Fruit fly (Drosophila melanogaster) whole organism, pupa: ENCODE data around the gene Surf1.

Experiments
- CG10348 ChIP-seq: fragments of 200-800 bp; sonication (Bioruptor generic); IDR thresholded peaks from 2 replicates; pipeline ENCODE4 v1.3.6; 2022; ENCODE audit warnings: missing biosample characterization, missing genetic modification characterization
- CG12605 ChIP-seq: fragments of 200-800 bp; sonication (Bioruptor generic); IDR thresholded peaks from 2 replicates; pipeline ENCODE4 v1.3.6; 2022; ENCODE audit warnings: missing biosample characterization, missing genetic modification characterization
- CG13204 ChIP-seq: fragments of 200-800 bp; sonication (Bioruptor generic); optimal IDR thresholded peaks from 2 replicates; lab custom pipeline; 2018; ENCODE audit warnings: missing biosample characterization, mild to moderate bottlenecking, missing genetic modification characterization, moderate library complexity
- CG14655 ChIP-seq: fragments of 200-800 bp; sonication (Bioruptor generic); optimal IDR thresholded peaks from 3 replicates; lab custom pipeline; 2017; ENCODE audit warnings: mild to moderate bottlenecking, missing biosample characterization, missing genetic modification reagents, missing genetic modification characterization
- CG15710 ChIP-seq: fragments of 200-800 bp; sonication (Bioruptor generic); optimal IDR thresholded peaks from 2 replicates; lab custom pipeline; 2018; ENCODE audit warnings: missing biosample characterization, mild to moderate bottlenecking, missing genetic modification characterization, moderate library complexity
- CG17806 ChIP-seq: fragments of 200-800 bp; sonication (Bioruptor generic); optimal IDR thresholded peaks from 2 replicates; lab custom pipeline; 2018; ENCODE audit warnings: missing biosample characterization, mild to moderate bottlenecking, missing genetic modification characterization, moderate library complexity
- CG32121 ChIP-seq: fragments of 200-800 bp; sonication (Bioruptor generic); IDR thresholded peaks from 2 replicates; pipeline ENCODE4 v1.3.6; 2022; ENCODE audit warnings: missing biosample characterization, missing genetic modification characterization
- CG34367 ChIP-seq: fragments of 200-800 bp; sonication (Bioruptor generic); optimal IDR thresholded peaks from 2 replicates; lab custom pipeline; 2018; ENCODE audit warnings: missing biosample characterization, mild to moderate bottlenecking, missing genetic modification characterization
- CG4496 ChIP-seq: fragments of 200-800 bp; sonication (Bioruptor generic); IDR thresholded peaks from 3 replicates; pipeline ENCODE4 v1.3.6; 2022; ENCODE audit warnings: missing biosample characterization, missing genetic modification characterization
- CG8159 ChIP-seq: fragments of 200-800 bp; sonication (Bioruptor generic); optimal IDR thresholded peaks from 3 replicates; lab custom pipeline; 2018; ENCODE audit warnings: missing biosample characterization, mild to moderate bottlenecking, missing genetic modification characterization, moderate library complexity
- CG8301 ChIP-seq: fragments of 200-800 bp; sonication (Bioruptor generic); optimal IDR thresholded peaks from 2 replicates; lab custom pipeline; 2018; ENCODE audit warnings: missing biosample characterization, mild to moderate bottlenecking, missing genetic modification characterization
- CG9948 ChIP-seq: fragments of 200-800 bp; sonication (Bioruptor generic); optimal IDR thresholded peaks from 2 replicates; lab custom pipeline; 2018; ENCODE audit warnings: missing biosample characterization, mild to moderate bottlenecking, missing genetic modification characterization, moderate library complexity
- D1 ChIP-seq: fragments of 200-800 bp; sonication (Bioruptor generic); optimal IDR thresholded peaks from 2 replicates; lab custom pipeline; 2018; ENCODE audit warnings: missing biosample characterization, mild to moderate bottlenecking, missing genetic modification characterization, moderate library complexity
- EcR ChIP-seq: fragments of 200-800 bp; sonication (Bioruptor generic); optimal IDR thresholded peaks from 3 replicates; lab custom pipeline; 2019; ENCODE audit warnings: missing biosample characterization, missing genetic modification characterization, mild to moderate bottlenecking, moderate library complexity, missing genetic modification reagents
- Ets98B ChIP-seq: fragments of 200-800 bp; sonication (Bioruptor generic); IDR thresholded peaks from 2 replicates; pipeline ENCODE4 v1.3.6; 2022; ENCODE audit warnings: missing biosample characterization, missing genetic modification characterization
- Pif1A ChIP-seq: fragments of 200-800 bp; sonication (Bioruptor generic); optimal IDR thresholded peaks from 3 replicates; lab custom pipeline; 2016; ENCODE audit warnings: missing biosample characterization, missing genetic modification characterization
- Pif1B ChIP-seq: fragments of 200-800 bp; sonication (Bioruptor generic); optimal IDR thresholded peaks from 3 replicates; lab custom pipeline; 2016; ENCODE audit warnings: missing biosample characterization, missing genetic modification characterization
- Snoo ChIP-seq: fragments of 200-800 bp; sonication (Bioruptor generic); optimal IDR thresholded peaks from 3 replicates; lab custom pipeline; 2017; ENCODE audit warnings: missing biosample characterization, mild to moderate bottlenecking, missing genetic modification characterization, inconsistent platforms
- fd96Ca ChIP-seq: fragments of 200-800 bp; sonication (Bioruptor generic); IDR thresholded peaks from 3 replicates; pipeline ENCODE4 v1.3.6; 2022; ENCODE audit warnings: missing biosample characterization, missing genetic modification characterization
- gl ChIP-seq: fragments of 200-800 bp; sonication (Bioruptor generic); optimal IDR thresholded peaks from 2 replicates; lab custom pipeline; 2018; ENCODE audit warnings: missing biosample characterization, mild to moderate bottlenecking, missing genetic modification characterization
- rn ChIP-seq: fragments of 200-800 bp; sonication (Bioruptor generic); IDR thresholded peaks from 2 replicates; pipeline ENCODE4 v1.3.6; 2022; ENCODE audit warnings: missing biosample characterization, missing genetic modification characterization

Surf1 gene

DNA sequence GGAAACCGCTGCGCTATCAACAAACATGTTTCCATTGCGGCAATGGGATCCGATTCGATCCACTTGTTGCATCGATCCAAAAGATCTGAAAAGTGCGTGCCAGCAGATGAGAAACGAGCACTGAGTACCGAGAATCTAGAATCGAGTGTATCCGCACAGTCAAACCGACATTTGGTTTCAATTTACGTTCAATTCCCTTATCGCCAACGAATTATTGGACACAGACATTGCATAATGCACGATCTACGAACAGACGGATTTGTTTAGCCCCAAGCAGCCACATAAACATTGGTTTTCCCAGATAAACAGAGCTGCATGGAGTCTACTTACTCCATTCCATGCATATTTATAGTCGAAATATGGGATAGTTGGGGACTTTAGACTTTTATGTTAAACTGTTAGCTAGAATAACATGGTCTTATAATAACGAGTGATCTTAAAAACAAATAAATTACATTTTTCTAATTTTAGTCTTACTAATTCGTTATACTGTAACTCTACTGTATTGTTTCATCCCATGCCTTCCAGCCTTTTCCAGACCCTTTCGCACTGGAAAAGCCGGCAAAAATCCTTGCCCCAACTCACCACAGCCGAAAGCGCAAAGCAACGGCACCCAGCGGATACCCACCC lies 20.7 kb downstream of the Surf1 start:
- TF ChIP-seq Pif1B (GFP tag; lab: Kevin White, UChicago) (no peak), CG10348 (GFP tag; lab: Robert Waterston, UW) (no peak), CG14655 (GFP tag; lab: Kevin White, UChicago) (no peak), rn (GFP tag; lab: Robert Waterston, UW) (no peak), Snoo (tag; lab: Kevin White, UChicago) (no peak), Ets98B (no peak), CG13204 (GFP tag; lab: Kevin White, UChicago) (no peak), CG12605 (GFP tag; lab: Robert Waterston, UW) (no peak), CG32121 (GFP tag; lab: Robert Waterston, UW) (no peak), CG17806 (tag; lab: Kevin White, UChicago) (no peak), CG15710 (tag; lab: Kevin White, UChicago) (no peak), fd96Ca (GFP tag; lab: Robert Waterston, UW) (no peak)
- TF ChIP-seq, all 21 proteins: peak for 0

DNA sequence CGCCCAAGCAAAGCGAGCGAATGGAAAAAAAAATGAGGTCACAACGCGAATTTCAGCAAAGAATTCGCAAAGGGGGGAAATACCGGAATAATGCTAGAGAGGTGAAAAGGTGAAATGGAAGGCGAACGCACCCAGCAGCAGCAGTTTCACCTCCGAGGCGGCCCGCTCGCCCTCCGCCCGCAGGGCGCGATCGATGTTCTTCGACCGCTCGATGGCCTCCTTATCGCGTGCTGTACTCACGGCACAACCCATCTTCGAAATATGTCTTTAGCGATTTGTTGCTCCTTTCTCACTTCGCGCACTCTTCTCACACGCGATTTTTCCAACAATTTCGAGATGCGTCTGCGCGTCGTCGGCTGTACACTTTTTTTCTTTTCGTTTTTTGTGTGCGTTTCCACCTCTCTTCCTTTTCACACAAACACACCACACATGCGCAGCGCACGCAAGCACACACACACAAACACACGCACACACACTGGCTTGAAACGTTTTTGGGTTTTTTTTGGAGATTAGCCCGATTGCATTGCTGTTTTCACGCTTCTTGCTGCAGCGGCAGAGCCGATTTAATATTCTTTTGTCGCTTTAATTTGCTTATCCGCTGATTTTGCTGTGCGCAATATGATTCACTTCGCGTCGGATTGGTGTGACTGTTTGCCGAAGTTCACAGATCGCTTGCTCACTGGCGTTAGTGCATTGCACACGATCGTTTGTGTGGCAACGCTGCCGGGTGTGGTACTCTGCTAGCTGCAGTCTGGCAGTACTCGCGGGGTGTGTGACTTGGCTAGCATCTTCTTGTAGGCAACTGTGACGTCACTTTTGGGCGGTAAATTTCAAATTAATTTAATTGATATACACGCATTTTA lies 21.5 kb downstream of the Surf1 start, which contains the start of gene Galphai:
Gene Galphai, minus strand, starts transcription at position 658 of the 863 bp plus-strand sequence.
- TF ChIP-seq CG32121 (GFP tag; lab: Robert Waterston, UW) (no peak), Pif1B (GFP tag; lab: Kevin White, UChicago) (peak; percentile 21), CG12605 (GFP tag; lab: Robert Waterston, UW) (no peak; the same call in 1 of the 2 replicates), CG9948 (tag; lab: Kevin White, UChicago) (no peak), gl (tag; lab: Kevin White, UChicago) (no peak), CG15710 (tag; lab: Kevin White, UChicago) (no peak), CG34367 (tag; lab: Kevin White, UChicago) (no peak), CG4496 (GFP tag; lab: Robert Waterston, UW) (no peak; the same call in 2 of the 3 replicates), CG17806 (tag; lab: Kevin White, UChicago) (no peak), Pif1A (GFP tag; lab: Kevin White, UChicago) (no peak), CG13204 (GFP tag; lab: Kevin White, UChicago) (peak; percentile 37), Snoo (tag; lab: Kevin White, UChicago) (no peak), Ets98B (peak; percentile 25; the same call in 1 of the 2 replicates), fd96Ca (GFP tag; lab: Robert Waterston, UW) (peak; percentile 41; the same call in 1 of the 3 replicates), CG14655 (GFP tag; lab: Kevin White, UChicago) (no peak), CG8159 (tag; lab: Kevin White, UChicago) (peak; percentile 38), CG10348 (GFP tag; lab: Robert Waterston, UW) (no peak), CG8301 (tag; lab: Kevin White, UChicago) (no peak), D1 (tag; lab: Kevin White, UChicago) (no peak), rn (GFP tag; lab: Robert Waterston, UW) (0 out of 2 replicates have a peak, but pooled peaks have one; percentile 17), EcR (GFP tag; lab: Kevin White, UChicago) (peak; percentile 67)

DNA sequence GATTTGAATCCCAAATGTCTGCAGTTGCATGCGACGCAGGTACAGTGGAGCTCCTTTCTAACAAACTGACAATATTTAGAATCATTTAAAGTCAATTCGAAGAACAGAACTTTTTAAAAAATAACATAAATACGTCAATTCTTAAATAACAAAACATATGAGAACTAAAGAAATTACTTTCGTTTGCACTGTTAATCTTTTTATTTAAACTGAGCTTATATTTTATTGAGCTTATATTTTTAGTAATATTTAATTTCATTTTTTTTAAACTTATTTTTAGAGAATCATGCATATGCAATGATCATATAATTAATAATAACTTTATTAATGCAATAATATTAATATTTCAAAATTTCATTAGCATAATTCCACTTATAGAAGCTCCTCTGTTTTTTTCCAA lies 22.4 kb downstream of the Surf1 start:
- TF ChIP-seq CG8301 (tag; lab: Kevin White, UChicago) (no peak), fd96Ca (GFP tag; lab: Robert Waterston, UW) (no peak), CG17806 (tag; lab: Kevin White, UChicago) (no peak), rn (GFP tag; lab: Robert Waterston, UW) (no peak), CG10348 (GFP tag; lab: Robert Waterston, UW) (no peak), CG15710 (tag; lab: Kevin White, UChicago) (no peak), CG34367 (tag; lab: Kevin White, UChicago) (no peak), Pif1A (GFP tag; lab: Kevin White, UChicago) (no peak), D1 (tag; lab: Kevin White, UChicago) (no peak), CG14655 (GFP tag; lab: Kevin White, UChicago) (no peak), Ets98B (no peak), EcR (GFP tag; lab: Kevin White, UChicago) (no peak), CG12605 (GFP tag; lab: Robert Waterston, UW) (no peak), CG32121 (GFP tag; lab: Robert Waterston, UW) (no peak), CG13204 (GFP tag; lab: Kevin White, UChicago) (no peak), gl (tag; lab: Kevin White, UChicago) (no peak)

DNA sequence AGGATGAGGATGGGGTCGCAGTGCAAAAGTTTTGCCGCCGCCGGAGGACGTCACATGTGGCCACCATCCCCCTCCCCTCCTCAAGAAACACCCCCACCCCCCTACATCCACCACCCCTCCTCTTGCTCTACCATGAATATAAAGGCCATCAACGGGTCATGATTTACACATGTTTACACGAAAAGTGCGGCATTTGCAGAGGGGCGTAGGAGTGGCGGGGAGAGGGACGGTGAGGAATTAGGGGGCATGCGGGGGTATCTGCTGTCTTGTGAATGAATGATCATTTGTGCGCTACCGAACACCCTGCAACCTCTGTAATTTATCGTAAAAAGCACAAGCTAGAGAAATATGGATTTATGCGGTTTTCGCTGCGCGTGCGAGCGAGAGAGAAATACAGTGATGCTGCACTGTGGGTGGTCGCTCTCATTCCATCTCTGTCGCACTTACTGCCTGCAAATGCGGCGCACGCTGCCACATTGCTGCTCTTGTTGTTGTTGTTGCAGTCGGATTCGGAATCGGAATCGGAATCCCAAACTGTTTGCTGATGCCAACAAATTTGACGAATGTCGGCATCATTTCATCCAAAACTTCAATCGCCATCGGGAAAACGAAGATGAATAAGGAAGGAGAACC lies 23.1 kb downstream of the Surf1 start:
- TF ChIP-seq CG15710 (tag; lab: Kevin White, UChicago) (no peak), CG13204 (GFP tag; lab: Kevin White, UChicago) (peak; percentile 21)

DNA sequence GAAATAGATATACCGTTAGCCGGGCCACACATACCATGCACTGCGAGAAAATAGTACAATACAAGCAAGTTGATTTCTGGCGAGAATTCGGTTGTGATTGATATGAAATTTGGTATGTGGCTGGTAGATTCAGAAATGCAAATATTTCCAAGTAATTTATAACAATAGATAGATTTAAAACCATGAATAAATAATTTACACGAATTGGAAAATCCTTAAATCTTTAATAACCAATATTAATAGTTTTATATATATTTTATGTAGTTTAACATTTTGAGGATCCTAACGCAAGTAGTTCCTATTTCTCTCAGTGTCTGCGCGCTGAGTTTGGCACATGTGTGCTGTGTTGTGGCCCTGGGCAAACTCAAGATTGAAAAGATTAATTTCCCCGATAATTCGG lies 23.7 kb downstream of the Surf1 start:
- TF ChIP-seq CG14655 (GFP tag; lab: Kevin White, UChicago) (peak; percentile 14), CG8301 (tag; lab: Kevin White, UChicago) (no peak)
